Fruit fly (Drosophila melanogaster) whole organism, prepupa: Measurements from ENCODE around the gene CG42397.

Experiments
- Blimp-1 ChIP-seq: fragments of 200-800 bp; sonication (Bioruptor generic); optimal IDR thresholded peaks from 3 replicates; lab custom pipeline; 2017; ENCODE audit warnings: missing biosample characterization, missing genetic modification characterization, mild to moderate bottlenecking, moderate library complexity, missing genetic modification reagents
- CG10631 ChIP-seq: fragments of 200-800 bp; sonication (Bioruptor generic); optimal IDR thresholded peaks from 2 replicates; lab custom pipeline; 2016; ENCODE audit warnings: missing biosample characterization, missing genetic modification characterization
- CG10669 ChIP-seq: fragments of 200-800 bp; sonication (Bioruptor generic); optimal IDR thresholded peaks from 3 replicates; lab custom pipeline; 2018; ENCODE audit warnings: missing biosample characterization, mild to moderate bottlenecking, missing genetic modification characterization, moderate library complexity
- CG11294 ChIP-seq: fragments of 200-800 bp; sonication (Bioruptor generic); IDR thresholded peaks from 2 replicates; pipeline ENCODE4 v1.3.6; 2022; ENCODE audit warnings: missing biosample characterization, missing genetic modification characterization
- CG11762 ChIP-seq: fragments of 200-800 bp; sonication (Bioruptor generic); optimal IDR thresholded peaks from 3 replicates; lab custom pipeline; 2016; ENCODE audit warnings: missing biosample characterization, missing genetic modification characterization; ENCODE audit not compliant: insufficient read depth
- CG15336 ChIP-seq: fragments of 200-800 bp; sonication (Bioruptor generic); IDR thresholded peaks from 2 replicates; pipeline ENCODE4 v1.3.6; 2022; ENCODE audit warnings: missing biosample characterization, missing genetic modification characterization
- CG1621 ChIP-seq: fragments of 200-800 bp; sonication (Bioruptor generic); optimal IDR thresholded peaks from 3 replicates; lab custom pipeline; 2018; ENCODE audit warnings: missing biosample characterization, mild to moderate bottlenecking, missing genetic modification characterization
- CG16779 ChIP-seq: fragments of 200-800 bp; sonication (Bioruptor generic); optimal IDR thresholded peaks from 3 replicates; lab custom pipeline; 2017; ENCODE audit warnings: missing biosample characterization, mild to moderate bottlenecking, missing genetic modification characterization
- CG3032 ChIP-seq: fragments of 200-800 bp; optimal IDR thresholded peaks from 2 replicates; lab custom pipeline; 2019; ENCODE audit warnings: missing biosample characterization, mild to moderate bottlenecking, missing genetic modification characterization, moderate library complexity
- CG31627 ChIP-seq: fragments of 200-800 bp; sonication (Bioruptor generic); optimal IDR thresholded peaks from 3 replicates; lab custom pipeline; 2016; ENCODE audit warnings: missing biosample characterization, missing genetic modification characterization
- CG32006 ChIP-seq: fragments of 200-800 bp; sonication (Bioruptor generic); optimal IDR thresholded peaks from 3 replicates; lab custom pipeline; 2017; ENCODE audit warnings: missing biosample characterization, mild to moderate bottlenecking, missing genetic modification characterization
- CG34406 ChIP-seq: fragments of 200-800 bp; sonication (Bioruptor generic); optimal IDR thresholded peaks from 3 replicates; lab custom pipeline; 2016; ENCODE audit warnings: missing biosample characterization, missing genetic modification characterization
- CG3919 ChIP-seq: fragments of 200-800 bp; sonication (Bioruptor generic); optimal IDR thresholded peaks from 3 replicates; lab custom pipeline; 2016; ENCODE audit warnings: missing biosample characterization, missing genetic modification characterization
- CG4318 ChIP-seq: fragments of 200-800 bp; sonication (Bioruptor generic); optimal IDR thresholded peaks from 3 replicates; lab custom pipeline; 2017; ENCODE audit warnings: missing biosample characterization, mild to moderate bottlenecking, missing genetic modification characterization
- CG6276 ChIP-seq: fragments of 200-800 bp; sonication (Bioruptor generic); optimal IDR thresholded peaks from 2 replicates; lab custom pipeline; 2017; ENCODE audit warnings: missing biosample characterization, mild to moderate bottlenecking, missing genetic modification characterization
- CG6792 ChIP-seq: fragments of 200-800 bp; sonication (Bioruptor generic); optimal IDR thresholded peaks from 3 replicates; lab custom pipeline; 2016; ENCODE audit warnings: missing biosample characterization, missing genetic modification characterization
- CG6808 ChIP-seq: fragments of 200-800 bp; sonication (Bioruptor generic); optimal IDR thresholded peaks from 3 replicates; lab custom pipeline; 2017; ENCODE audit warnings: missing biosample characterization, missing genetic modification characterization, mild to moderate bottlenecking, moderate library complexity, missing genetic modification reagents
- CG7368 ChIP-seq: fragments of 200-800 bp; sonication (Bioruptor generic); optimal IDR thresholded peaks from 3 replicates; lab custom pipeline; 2016; ENCODE audit warnings: missing biosample characterization, missing genetic modification characterization
- CG8119 ChIP-seq: fragments of 200-800 bp; sonication (Bioruptor generic); IDR thresholded peaks from 3 replicates; pipeline ENCODE4 v1.3.6; 2022; ENCODE audit warnings: missing biosample characterization, missing genetic modification characterization
- CG8319 ChIP-seq: fragments of 200-800 bp; sonication (Bioruptor generic); optimal IDR thresholded peaks from 3 replicates; lab custom pipeline; 2016; ENCODE audit warnings: missing biosample characterization, missing genetic modification characterization
- CG8632 ChIP-seq: fragments of 200-800 bp; sonication (Bioruptor generic); optimal IDR thresholded peaks from 3 replicates; lab custom pipeline; 2016; ENCODE audit warnings: missing biosample characterization, missing genetic modification characterization
- Eip78C ChIP-seq: fragments of 200-800 bp; sonication (Bioruptor generic); peaks from one replicate; lab custom pipeline; 2016; ENCODE audit warnings: missing biosample characterization, missing genetic modification characterization
- Ets21C ChIP-seq: fragments of 200-800 bp; sonication (Bioruptor generic); optimal IDR thresholded peaks from 3 replicates; lab custom pipeline; 2016; ENCODE audit warnings: missing biosample characterization, missing genetic modification characterization
- Gug ChIP-seq: fragments of 200-800 bp; sonication (Bioruptor generic); IDR thresholded peaks from 2 replicates; pipeline ENCODE4 v1.3.6; 2022; ENCODE audit warnings: missing biosample characterization, missing genetic modification characterization
- Hr38 ChIP-seq: sonication (Bioruptor generic); optimal IDR thresholded peaks from 2 replicates; lab custom pipeline; 2016; ENCODE audit warnings: missing biosample characterization, missing genetic modification characterization
- Hr39 ChIP-seq: fragments of 200-800 bp; sonication (Bioruptor generic); optimal IDR thresholded peaks from 2 replicates; lab custom pipeline; 2016; ENCODE audit warnings: missing biosample characterization, missing genetic modification characterization
- Hr4 ChIP-seq: fragments of 200-800 bp; sonication (Bioruptor generic); optimal IDR thresholded peaks from 3 replicates; lab custom pipeline; 2016; ENCODE audit warnings: missing biosample characterization, missing genetic modification characterization
- Lpt ChIP-seq: fragments of 200-800 bp; sonication (Bioruptor generic); optimal IDR thresholded peaks from 3 replicates; lab custom pipeline; 2016; ENCODE audit warnings: missing biosample characterization, missing genetic modification characterization
- Met ChIP-seq: fragments of 200-800 bp; sonication (Bioruptor generic); optimal IDR thresholded peaks from 3 replicates; lab custom pipeline; 2016; ENCODE audit warnings: missing biosample characterization, missing genetic modification characterization
- OdsH ChIP-seq: fragments of 200-800 bp; sonication (Bioruptor generic); optimal IDR thresholded peaks from 3 replicates; lab custom pipeline; 2016; ENCODE audit warnings: missing biosample characterization, missing genetic modification characterization
- Smox ChIP-seq: fragments of 200-800 bp; sonication (Bioruptor generic); optimal IDR thresholded peaks from 3 replicates; lab custom pipeline; 2016; ENCODE audit warnings: missing biosample characterization, missing genetic modification characterization
- Sox14 ChIP-seq: fragments of 200-800 bp; sonication (Bioruptor generic); optimal IDR thresholded peaks from 3 replicates; lab custom pipeline; 2016; ENCODE audit warnings: missing biosample characterization, missing genetic modification characterization
- Sox15 ChIP-seq: fragments of 200-800 bp; sonication (Bioruptor generic); optimal IDR thresholded peaks from 3 replicates; lab custom pipeline; 2016; ENCODE audit warnings: missing biosample characterization, missing genetic modification characterization
- achi ChIP-seq: fragments of 200-800 bp; sonication (Bioruptor generic); optimal IDR thresholded peaks from 3 replicates; lab custom pipeline; 2016; ENCODE audit warnings: missing biosample characterization, missing genetic modification characterization
- cyc ChIP-seq: fragments of 200-800 bp; sonication (Bioruptor generic); optimal IDR thresholded peaks from 3 replicates; lab custom pipeline; 2016; ENCODE audit warnings: missing biosample characterization, missing genetic modification characterization
- dac ChIP-seq: fragments of 200-800 bp; sonication (Bioruptor generic); optimal IDR thresholded peaks from 2 replicates; lab custom pipeline; 2017; ENCODE audit warnings: missing biosample characterization, mild to moderate bottlenecking, missing genetic modification characterization
- dsx ChIP-seq: fragments of 200-800 bp; optimal IDR thresholded peaks from 3 replicates; lab custom pipeline; 2019; ENCODE audit warnings: missing biosample characterization, mild to moderate bottlenecking, missing genetic modification characterization, moderate library complexity; ENCODE audit not compliant: poor library complexity, severe bottlenecking
- esn ChIP-seq: fragments of 200-800 bp; sonication (Bioruptor generic); optimal IDR thresholded peaks from 2 replicates; lab custom pipeline; 2016; ENCODE audit warnings: missing biosample characterization, mild to moderate bottlenecking, missing genetic modification characterization, moderate library complexity
- fd59A ChIP-seq: fragments of 200-800 bp; sonication (Bioruptor generic); optimal IDR thresholded peaks from 2 replicates; lab custom pipeline; 2017; ENCODE audit warnings: missing biosample characterization, mild to moderate bottlenecking, missing genetic modification characterization, missing genetic modification reagents
- fd85E ChIP-seq: fragments of 200-800 bp; sonication (Bioruptor generic); optimal IDR thresholded peaks from 3 replicates; lab custom pipeline; 2016; ENCODE audit warnings: missing biosample characterization, missing genetic modification characterization
- fkh ChIP-seq: fragments of 200-800 bp; sonication (Bioruptor generic); optimal IDR thresholded peaks from 3 replicates; lab custom pipeline; 2017; ENCODE audit warnings: missing biosample characterization, mild to moderate bottlenecking, missing genetic modification characterization, moderate library complexity
- net ChIP-seq: fragments of 200-800 bp; sonication (Bioruptor generic); optimal IDR thresholded peaks from 3 replicates; lab custom pipeline; 2016; ENCODE audit warnings: missing biosample characterization, missing genetic modification characterization
- pdm3 ChIP-seq: fragments of 200-800 bp; sonication (Bioruptor generic); optimal IDR thresholded peaks from 3 replicates; lab custom pipeline; 2016; ENCODE audit warnings: missing biosample characterization, missing genetic modification characterization
- spab ChIP-seq: fragments of 200-800 bp; sonication (Bioruptor generic); optimal IDR thresholded peaks from 2 replicates; lab custom pipeline; 2017; ENCODE audit warnings: missing biosample characterization, mild to moderate bottlenecking, missing genetic modification characterization, missing genetic modification reagents
- topi ChIP-seq: fragments of 200-800 bp; sonication (Bioruptor generic); optimal IDR thresholded peaks from 3 replicates; lab custom pipeline; 2016; ENCODE audit warnings: missing biosample characterization, missing genetic modification characterization
- vri ChIP-seq: fragments of 200-800 bp; sonication (Bioruptor generic); optimal IDR thresholded peaks from 3 replicates; lab custom pipeline; 2016; ENCODE audit warnings: missing biosample characterization, mild to moderate bottlenecking, missing genetic modification characterization

Gene CG42397

dm6 chr3L:11973690-11974089 lies at the start of gene CG42397:
Gene CG42397 (minus strand): TSS chr3L:11973790.
- TF ChIP-seq dac (GFP tag; lab: Kevin White, UChicago) (no peak), fd59A (no peak), CG31627 (GFP tag; lab: Kevin White, UChicago) (no peak), CG8119 (no peak), CG7368 (GFP tag; lab: Kevin White, UChicago) (no peak)

- TF ChIP-seq cyc (no peak), CG8632 (no peak), OdsH (GFP tag; lab: Kevin White, UChicago) (no peak), Ets21C (no peak), Sox14 (GFP tag; lab: Kevin White, UChicago) (no peak), CG34406 (GFP tag; lab: Kevin White, UChicago) (no peak), spab (GFP tag; lab: Kevin White, UChicago) (no peak), Hr39 (no peak), CG10669 (GFP tag; lab: Kevin White, UChicago) (no peak), CG11294 (GFP tag; lab: Robert Waterston, UW) (no peak), fkh (GFP tag; lab: Kevin White, UChicago) (no peak), CG10631 (GFP tag; lab: Kevin White, UChicago) (no peak), Smox (GFP tag; lab: Kevin White, UChicago) (no peak)
- TF ChIP-seq, all 60 proteins: peak for 0
Observed at dm6 chr3L:12021903-12022302, 48.3 kb upstream of the CG42397 start.

- TF ChIP-seq Gug (no peak; the same call in 1 of the 2 replicates), dsx (GFP tag; lab: Kevin White, UChicago) (no peak), spab (GFP tag; lab: Kevin White, UChicago) (no peak), CG34406 (GFP tag; lab: Kevin White, UChicago) (peak; percentile 68), CG6276 (GFP tag; lab: Kevin White, UChicago) (peak; percentile 49), esn (GFP tag; lab: Kevin White, UChicago) (peak; percentile 68), Hr39 (peak; percentile 39), pdm3 (GFP tag; lab: Kevin White, UChicago) (peak; percentile 6), Smox (GFP tag; lab: Kevin White, UChicago) (peak; percentile 23), Met (peak; percentile 57), CG7368 (GFP tag; lab: Kevin White, UChicago) (peak; percentile 45), fd85E (GFP tag; lab: Kevin White, UChicago) (no peak), vri (GFP tag; lab: Kevin White, UChicago) (peak; percentile 56), CG11762 (GFP tag; lab: Kevin White, UChicago) (peak; percentile 31), cyc (peak; percentile 41), topi (GFP tag; lab: Kevin White, UChicago) (peak; percentile 42), CG6792 (peak; percentile 47), fd59A (no peak), Lpt (no peak), Hr4 (GFP tag; lab: Kevin White, UChicago) (no peak), CG15336 (peak; percentile 67), Hr38 (GFP tag; lab: Kevin White, UChicago) (no peak), OdsH (GFP tag; lab: Kevin White, UChicago) (peak; percentile 62), CG11294 (GFP tag; lab: Robert Waterston, UW) (peak; percentile 56), CG31627 (GFP tag; lab: Kevin White, UChicago) (peak; percentile 20), CG10669 (GFP tag; lab: Kevin White, UChicago) (no peak), dac (GFP tag; lab: Kevin White, UChicago) (no peak), CG4318 (no peak), CG1621 (tag; lab: Kevin White, UChicago) (no peak), CG16779 (tag; lab: Kevin White, UChicago) (no peak), CG8319 (peak; percentile 10), Blimp-1 (GFP tag; lab: Kevin White, UChicago) (peak; percentile 56), CG3032 (tag; lab: Kevin White, UChicago) (peak; percentile 5), Eip78C (GFP tag; lab: Kevin White, UChicago) (peak; percentile 87), achi (peak; percentile 70), CG6808 (GFP tag; lab: Kevin White, UChicago) (no peak), Sox14 (GFP tag; lab: Kevin White, UChicago) (peak; percentile 4), fkh (GFP tag; lab: Kevin White, UChicago) (no peak), Sox15 (peak; percentile 44), net (peak; percentile 21), CG32006 (GFP tag; lab: Kevin White, UChicago) (peak; percentile 57), CG3919 (GFP tag; lab: Kevin White, UChicago) (peak; percentile 45)
Observed at dm6 chr3L:12016186-12016585, 42.6 kb upstream of the CG42397 start.
